Fruit fly (Drosophila melanogaster): Measurements from ENCODE around the gene Cad87A.

The Cad87A gene

dm6 chr3R:11882506-11882953 is 66.4 kb downstream of the Cad87A start, which contains the start of the genes CG6962 and CG31368:
Gene CG6962 (minus strand): TSS chr3R:11882534.
Gene CG31368 (plus strand): TSS chr3R:11882790.
- TF ChIP-seq B-H1 (GFP tag; IDR thresholded peaks at IDR 0.05) (peak; percentile 77), Nf-YB (GFP tag; optimal IDR thresholded peaks at IDR 0.05) (peak; percentile 53), fd96Cb (tag; optimal IDR thresholded peaks at IDR 0.05) (peak; percentile 84), p53 (GFP tag; optimal IDR thresholded peaks at IDR 0.05) (no peak), CG14014 (GFP tag; IDR thresholded peaks at IDR 0.05) (peak; percentile 73), CG12236 (GFP tag; optimal IDR thresholded peaks at IDR 0.05) (no peak), NfI (GFP tag; optimal IDR thresholded peaks at IDR 0.05) (peak; percentile 89), Dll (GFP tag; IDR thresholded peaks at IDR 0.05; ENCODE audit: partially characterized antibody) (peak; percentile 40; the same call in 2 of the 4 replicates), crp (GFP tag; optimal IDR thresholded peaks at IDR 0.05) (peak in 1 of 2 experiments; percentile 52), CG1602 (GFP tag; optimal IDR thresholded peaks at IDR 0.05) (peak; percentile 80), CG3847 (GFP tag; IDR thresholded peaks at IDR 0.05) (peak; percentile 93), CG6683 (GFP tag; optimal IDR thresholded peaks at IDR 0.05) (no peak), nerfin-2 (GFP tag; IDR thresholded peaks at IDR 0.05; ENCODE audit: partially characterized antibody) (no peak), pita (GFP tag; optimal IDR thresholded peaks at IDR 0.05) (no peak), Mrtf (GFP tag; IDR thresholded peaks at IDR 0.05) (peak; percentile 61; the same call in 2 of the 3 replicates), CG7839 (tag; optimal IDR thresholded peaks at IDR 0.05) (peak; percentile 87), pan (optimal IDR thresholded peaks at IDR 0.05) (no peak), pan (GFP tag; optimal IDR thresholded peaks at IDR 0.05 in 1 of 2, IDR thresholded peaks at IDR 0.05 in 1 of 2) (peak in 1 of 2 experiments; percentile 81), Neu2 (GFP tag; optimal IDR thresholded peaks at IDR 0.05; ENCODE audit: borderline replicate concordance) (no peak), ems (GFP tag; optimal IDR thresholded peaks at IDR 0.05) (peak; percentile 71), Oaz (GFP tag; IDR thresholded peaks at IDR 0.05) (peak; percentile 59), CG5245 (GFP tag; optimal IDR thresholded peaks at IDR 0.05) (peak; percentile 82), lov (optimal IDR thresholded peaks at IDR 0.05) (no peak), lov (GFP tag; IDR thresholded peaks at IDR 0.05) (no peak), run (tag; optimal IDR thresholded peaks at IDR 0.05) (peak; percentile 13), NC2β (GFP tag; optimal IDR thresholded peaks at IDR 0.05) (peak; percentile 19), Oli (tag; optimal IDR thresholded peaks at IDR 0.05) (peak; percentile 76), CG4424 (GFP tag; optimal IDR thresholded peaks at IDR 0.05) (peak; percentile 85), CG2202 (tag; optimal IDR thresholded peaks at IDR 0.05) (peak; percentile 50), lbe (GFP tag; optimal IDR thresholded peaks at IDR 0.05) (peak; percentile 22), CG12104 (GFP tag; optimal IDR thresholded peaks at IDR 0.05) (peak; percentile 77), hb (GFP tag; IDR thresholded peaks at IDR 0.05; ENCODE audit: partially characterized antibody) (no peak), br (optimal IDR thresholded peaks at IDR 0.05) (no peak), CoRest (tag; optimal IDR thresholded peaks at IDR 0.05) (peak; percentile 92), CG4328 (GFP tag; optimal IDR thresholded peaks at IDR 0.05) (peak; percentile 60), bbx (GFP tag; IDR thresholded peaks at IDR 0.05; ENCODE audit: partially characterized antibody) (no peak), Scr (GFP tag; IDR thresholded peaks at IDR 0.05; ENCODE audit: partially characterized antibody) (0 out of 2 replicates have a peak, but pooled peaks have one; percentile 12), CG11504 (tag; optimal IDR thresholded peaks at IDR 0.05) (peak; percentile 86), CG4854 (GFP tag; optimal IDR thresholded peaks at IDR 0.05) (peak; percentile 61), CG8765 (GFP tag; IDR thresholded peaks at IDR 0.05) (peak; percentile 73), Rx (GFP tag; IDR thresholded peaks at IDR 0.05) (peak; percentile 71), CG15696 (tag; optimal IDR thresholded peaks at IDR 0.05) (peak; percentile 92), E2f2 (GFP tag; IDR thresholded peaks at IDR 0.05) (peak; percentile 62), Hr78 (GFP tag; optimal IDR thresholded peaks at IDR 0.05) (no peak), CG18262 (tag; optimal IDR thresholded peaks at IDR 0.05) (peak; percentile 80), CG12769 (tag; optimal IDR thresholded peaks at IDR 0.05) (no peak), CG4360 (GFP tag; IDR thresholded peaks at IDR 0.05) (peak; percentile 22; the same call in 1 of the 2 replicates), CG2120 (GFP tag; optimal IDR thresholded peaks at IDR 0.05) (peak; percentile 89), CG13424 (tag; optimal IDR thresholded peaks at IDR 0.05) (peak; percentile 91), Fer3 (tag; optimal IDR thresholded peaks at IDR 0.05) (peak; percentile 88)

Data from whole organism, embryonic.